Fruit fly (Drosophila melanogaster) whole organism, prepupa: ENCODE measurements around the gene Dip-C.

Source experiments
- CG3032 ChIP-seq: fragments of 200-800 bp; optimal IDR thresholded peaks from 2 replicates; lab custom pipeline; 2019; ENCODE audit warnings: missing biosample characterization, mild to moderate bottlenecking, missing genetic modification characterization, moderate library complexity
- CG6276 ChIP-seq: fragments of 200-800 bp; sonication (Bioruptor generic); optimal IDR thresholded peaks from 2 replicates; lab custom pipeline; 2017; ENCODE audit warnings: missing biosample characterization, mild to moderate bottlenecking, missing genetic modification characterization
- CG8632 ChIP-seq: fragments of 200-800 bp; sonication (Bioruptor generic); optimal IDR thresholded peaks from 3 replicates; lab custom pipeline; 2016; ENCODE audit warnings: missing biosample characterization, missing genetic modification characterization
- Eip93F ChIP-seq: fragments of 200-800 bp; sonication (Bioruptor generic); optimal IDR thresholded peaks from 2 replicates; lab custom pipeline; 2016; ENCODE audit warnings: missing biosample characterization, mild to moderate bottlenecking, missing genetic modification characterization
- Ets96B ChIP-seq: fragments of 200-800 bp; optimal IDR thresholded peaks from 2 replicates; lab custom pipeline; 2019; ENCODE audit warnings: missing biosample characterization, mild to moderate bottlenecking, missing genetic modification characterization, moderate library complexity
- acj6 ChIP-seq: fragments of 200-800 bp; sonication (Bioruptor generic); optimal IDR thresholded peaks from 3 replicates; lab custom pipeline; 2016; ENCODE audit warnings: missing biosample characterization, missing genetic modification characterization

- TF ChIP-seq Eip93F (GFP tag; lab: Kevin White, UChicago) = no peak
- no peak for TF ChIP-seq CG3032 (tag; lab: Kevin White, UChicago)
- no peak for TF ChIP-seq Ets96B (tag; lab: Kevin White, UChicago)
- no peak for TF ChIP-seq CG6276 (GFP tag; lab: Kevin White, UChicago)
- no peak for TF ChIP-seq CG8632
- no peak for TF ChIP-seq acj6
Observed at dm6 chr3R:12383784-12384183, 29.8 kb downstream of the Dip-C start.
